Fruit fly (Drosophila melanogaster) whole organism, prepupa: ENCODE results near the gene ovm.

Experiments used
- CG10631 ChIP-seq: fragments of 200-800 bp; sonication (Bioruptor generic); optimal IDR thresholded peaks from 2 replicates; lab custom pipeline; 2016; ENCODE audit warnings: missing biosample characterization, missing genetic modification characterization
- CG10669 ChIP-seq: fragments of 200-800 bp; sonication (Bioruptor generic); optimal IDR thresholded peaks from 3 replicates; lab custom pipeline; 2018; ENCODE audit warnings: missing biosample characterization, mild to moderate bottlenecking, missing genetic modification characterization, moderate library complexity
- CG11294 ChIP-seq: fragments of 200-800 bp; sonication (Bioruptor generic); IDR thresholded peaks from 2 replicates; pipeline ENCODE4 v1.3.6; 2022; ENCODE audit warnings: missing biosample characterization, missing genetic modification characterization
- CG11762 ChIP-seq: fragments of 200-800 bp; sonication (Bioruptor generic); optimal IDR thresholded peaks from 3 replicates; lab custom pipeline; 2016; ENCODE audit warnings: missing biosample characterization, missing genetic modification characterization; ENCODE audit not compliant: insufficient read depth
- CG11902 ChIP-seq: fragments of 200-800 bp; sonication (Bioruptor generic); optimal IDR thresholded peaks from 3 replicates; lab custom pipeline; 2016; ENCODE audit warnings: missing biosample characterization, missing genetic modification characterization
- CG15336 ChIP-seq: fragments of 200-800 bp; sonication (Bioruptor generic); IDR thresholded peaks from 2 replicates; pipeline ENCODE4 v1.3.6; 2022; ENCODE audit warnings: missing biosample characterization, missing genetic modification characterization
- CG16779 ChIP-seq: fragments of 200-800 bp; sonication (Bioruptor generic); optimal IDR thresholded peaks from 3 replicates; lab custom pipeline; 2017; ENCODE audit warnings: missing biosample characterization, mild to moderate bottlenecking, missing genetic modification characterization
- CG3032 ChIP-seq: fragments of 200-800 bp; optimal IDR thresholded peaks from 2 replicates; lab custom pipeline; 2019; ENCODE audit warnings: missing biosample characterization, mild to moderate bottlenecking, missing genetic modification characterization, moderate library complexity
- CG31627 ChIP-seq: fragments of 200-800 bp; sonication (Bioruptor generic); optimal IDR thresholded peaks from 3 replicates; lab custom pipeline; 2016; ENCODE audit warnings: missing biosample characterization, missing genetic modification characterization
- CG32006 ChIP-seq: fragments of 200-800 bp; sonication (Bioruptor generic); optimal IDR thresholded peaks from 3 replicates; lab custom pipeline; 2017; ENCODE audit warnings: missing biosample characterization, mild to moderate bottlenecking, missing genetic modification characterization
- CG3919 ChIP-seq: fragments of 200-800 bp; sonication (Bioruptor generic); optimal IDR thresholded peaks from 3 replicates; lab custom pipeline; 2016; ENCODE audit warnings: missing biosample characterization, missing genetic modification characterization
- CG4318 ChIP-seq: fragments of 200-800 bp; sonication (Bioruptor generic); optimal IDR thresholded peaks from 3 replicates; lab custom pipeline; 2017; ENCODE audit warnings: missing biosample characterization, mild to moderate bottlenecking, missing genetic modification characterization
- CG6163 ChIP-seq: fragments of 200-800 bp; sonication (Bioruptor generic); IDR thresholded peaks from 3 replicates; pipeline ENCODE4 v1.3.6; 2022; ENCODE audit warnings: missing biosample characterization, missing genetic modification characterization
- CG6276 ChIP-seq: fragments of 200-800 bp; sonication (Bioruptor generic); optimal IDR thresholded peaks from 2 replicates; lab custom pipeline; 2017; ENCODE audit warnings: missing biosample characterization, mild to moderate bottlenecking, missing genetic modification characterization
- CG6792 ChIP-seq: fragments of 200-800 bp; sonication (Bioruptor generic); optimal IDR thresholded peaks from 3 replicates; lab custom pipeline; 2016; ENCODE audit warnings: missing biosample characterization, missing genetic modification characterization
- CG6808 ChIP-seq: fragments of 200-800 bp; sonication (Bioruptor generic); optimal IDR thresholded peaks from 3 replicates; lab custom pipeline; 2017; ENCODE audit warnings: missing biosample characterization, missing genetic modification characterization, mild to moderate bottlenecking, moderate library complexity, missing genetic modification reagents
- CG6854 ChIP-seq: fragments of 200-800 bp; sonication (Bioruptor generic); optimal IDR thresholded peaks from 2 replicates; lab custom pipeline; 2017; ENCODE audit warnings: missing biosample characterization, mild to moderate bottlenecking, missing genetic modification characterization
- CG7368 ChIP-seq: fragments of 200-800 bp; sonication (Bioruptor generic); optimal IDR thresholded peaks from 3 replicates; lab custom pipeline; 2016; ENCODE audit warnings: missing biosample characterization, missing genetic modification characterization
- CG8632 ChIP-seq: fragments of 200-800 bp; sonication (Bioruptor generic); optimal IDR thresholded peaks from 3 replicates; lab custom pipeline; 2016; ENCODE audit warnings: missing biosample characterization, missing genetic modification characterization
- Eip75B ChIP-seq: fragments of 200-800 bp; sonication (Bioruptor generic); optimal IDR thresholded peaks from 3 replicates; lab custom pipeline; 2016; ENCODE audit warnings: missing biosample characterization, missing genetic modification characterization
- Eip78C ChIP-seq: fragments of 200-800 bp; sonication (Bioruptor generic); peaks from one replicate; lab custom pipeline; 2016; ENCODE audit warnings: missing biosample characterization, missing genetic modification characterization
- Ets96B ChIP-seq: fragments of 200-800 bp; optimal IDR thresholded peaks from 2 replicates; lab custom pipeline; 2019; ENCODE audit warnings: missing biosample characterization, mild to moderate bottlenecking, missing genetic modification characterization, moderate library complexity
- Hr39 ChIP-seq: fragments of 200-800 bp; sonication (Bioruptor generic); optimal IDR thresholded peaks from 2 replicates; lab custom pipeline; 2016; ENCODE audit warnings: missing biosample characterization, missing genetic modification characterization
- Hr4 ChIP-seq: fragments of 200-800 bp; sonication (Bioruptor generic); optimal IDR thresholded peaks from 3 replicates; lab custom pipeline; 2016; ENCODE audit warnings: missing biosample characterization, missing genetic modification characterization
- Met ChIP-seq: fragments of 200-800 bp; sonication (Bioruptor generic); optimal IDR thresholded peaks from 3 replicates; lab custom pipeline; 2016; ENCODE audit warnings: missing biosample characterization, missing genetic modification characterization
- Sox102F ChIP-seq: fragments of 200-800 bp; sonication (Bioruptor generic); optimal IDR thresholded peaks from 2 replicates; lab custom pipeline; 2016; ENCODE audit warnings: missing biosample characterization, mild to moderate bottlenecking, missing genetic modification characterization
- Sox14 ChIP-seq: fragments of 200-800 bp; sonication (Bioruptor generic); optimal IDR thresholded peaks from 3 replicates; lab custom pipeline; 2016; ENCODE audit warnings: missing biosample characterization, missing genetic modification characterization
- achi ChIP-seq: fragments of 200-800 bp; sonication (Bioruptor generic); optimal IDR thresholded peaks from 3 replicates; lab custom pipeline; 2016; ENCODE audit warnings: missing biosample characterization, missing genetic modification characterization
- acj6 ChIP-seq: fragments of 200-800 bp; sonication (Bioruptor generic); optimal IDR thresholded peaks from 3 replicates; lab custom pipeline; 2016; ENCODE audit warnings: missing biosample characterization, missing genetic modification characterization
- cyc ChIP-seq: fragments of 200-800 bp; sonication (Bioruptor generic); optimal IDR thresholded peaks from 3 replicates; lab custom pipeline; 2016; ENCODE audit warnings: missing biosample characterization, missing genetic modification characterization
- dac ChIP-seq: fragments of 200-800 bp; sonication (Bioruptor generic); optimal IDR thresholded peaks from 2 replicates; lab custom pipeline; 2017; ENCODE audit warnings: missing biosample characterization, mild to moderate bottlenecking, missing genetic modification characterization
- dsx ChIP-seq: fragments of 200-800 bp; optimal IDR thresholded peaks from 3 replicates; lab custom pipeline; 2019; ENCODE audit warnings: missing biosample characterization, mild to moderate bottlenecking, missing genetic modification characterization, moderate library complexity; ENCODE audit not compliant: poor library complexity, severe bottlenecking
- eg ChIP-seq: fragments of 200-800 bp; sonication (Bioruptor generic); IDR thresholded peaks from 3 replicates; pipeline ENCODE4 v1.3.6; 2022; ENCODE audit warnings: missing biosample characterization, missing genetic modification characterization
- fd59A ChIP-seq: fragments of 200-800 bp; sonication (Bioruptor generic); optimal IDR thresholded peaks from 2 replicates; lab custom pipeline; 2017; ENCODE audit warnings: missing biosample characterization, mild to moderate bottlenecking, missing genetic modification characterization, missing genetic modification reagents
- fd85E ChIP-seq: fragments of 200-800 bp; sonication (Bioruptor generic); optimal IDR thresholded peaks from 3 replicates; lab custom pipeline; 2016; ENCODE audit warnings: missing biosample characterization, missing genetic modification characterization
- fkh ChIP-seq: fragments of 200-800 bp; sonication (Bioruptor generic); optimal IDR thresholded peaks from 3 replicates; lab custom pipeline; 2017; ENCODE audit warnings: missing biosample characterization, mild to moderate bottlenecking, missing genetic modification characterization, moderate library complexity
- lz ChIP-seq: fragments of 200-800 bp; sonication (Bioruptor generic); optimal IDR thresholded peaks from 3 replicates; lab custom pipeline; 2016; ENCODE audit warnings: missing biosample characterization, missing genetic modification characterization
- spab ChIP-seq: fragments of 200-800 bp; sonication (Bioruptor generic); optimal IDR thresholded peaks from 2 replicates; lab custom pipeline; 2017; ENCODE audit warnings: missing biosample characterization, mild to moderate bottlenecking, missing genetic modification characterization, missing genetic modification reagents
- vri ChIP-seq: fragments of 200-800 bp; sonication (Bioruptor generic); optimal IDR thresholded peaks from 3 replicates; lab custom pipeline; 2016; ENCODE audit warnings: missing biosample characterization, mild to moderate bottlenecking, missing genetic modification characterization

Gene ovm

DNA sequence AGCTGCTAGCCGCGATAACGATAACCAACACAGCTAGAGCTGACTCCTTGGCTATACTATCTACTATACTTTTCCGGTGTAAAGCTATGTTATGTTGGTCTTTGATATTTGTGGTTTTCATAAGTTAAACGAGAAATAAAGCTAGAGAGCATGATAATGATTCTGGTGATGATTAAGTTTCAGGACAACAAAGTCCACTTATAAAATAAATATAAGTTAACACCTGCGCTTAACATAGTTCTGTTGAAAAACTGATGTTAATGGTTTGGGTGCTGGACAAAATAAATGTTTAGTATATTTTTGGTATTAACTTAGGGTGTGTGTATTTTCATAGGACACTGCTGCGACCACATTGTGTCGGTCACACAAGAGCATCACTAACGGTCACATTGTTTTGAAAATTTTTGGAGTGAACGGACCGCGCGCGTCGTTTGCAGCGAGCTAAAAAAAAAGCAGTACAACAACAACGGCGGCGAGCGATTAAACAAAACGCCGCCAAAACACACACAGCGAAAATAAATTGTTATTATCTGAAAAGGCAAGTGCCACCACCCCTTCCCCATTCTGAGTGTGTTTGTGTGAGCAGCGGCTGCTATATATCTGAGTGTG, 18.0 kb upstream of the ovm start, which contains the start of the genes CG33635 and spen (continued):
- TF ChIP-seq fd85E (peak; percentile 50), CG4318 (no peak), CG3919 (GFP tag; lab: Kevin White, UChicago) (peak; percentile 59), CG11762 (GFP tag; lab: Kevin White, UChicago) (peak; percentile 20), eg (GFP tag; lab: Robert Waterston, UW) (no peak), CG6163 (GFP tag; lab: Robert Waterston, UW) (no peak), Hr4 (GFP tag; lab: Kevin White, UChicago) (no peak), Eip78C (GFP tag; lab: Kevin White, UChicago) (peak; percentile 84), fkh (peak; percentile 76), CG6808 (GFP tag; lab: Kevin White, UChicago) (peak; percentile 39), Met (GFP tag; lab: Kevin White, UChicago) (no peak), Hr39 (GFP tag; lab: Kevin White, UChicago) (no peak), CG6276 (GFP tag; lab: Kevin White, UChicago) (no peak), vri (GFP tag; lab: Kevin White, UChicago) (peak; percentile 82), dac (GFP tag; lab: Kevin White, UChicago) (no peak), cyc (GFP tag; lab: Kevin White, UChicago) (no peak), CG11294 (GFP tag; lab: Robert Waterston, UW) (no peak)

DNA sequence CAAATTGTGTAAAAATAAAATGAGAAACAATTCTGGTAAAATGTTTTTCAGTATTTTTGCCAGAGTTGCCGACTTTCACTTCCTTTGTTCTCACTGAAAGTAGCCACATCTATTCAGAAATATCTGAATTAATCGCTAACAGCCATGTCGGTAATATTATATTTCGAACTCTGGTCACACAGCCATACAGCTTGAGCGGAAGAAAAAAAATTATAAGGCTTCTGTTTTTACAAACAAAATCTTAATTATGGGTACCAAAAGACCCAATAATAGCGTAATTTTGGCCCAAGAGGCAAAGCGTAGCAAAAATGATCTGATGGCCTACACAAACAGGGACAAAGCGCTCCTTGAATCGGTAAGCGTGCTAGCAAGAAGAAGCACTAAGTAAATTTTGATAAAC, 15.2 kb upstream of the ovm start, which contains the start of gene CG3436:
TSS of gene CG3436 (plus strand) at position 36 of the 400 bp plus-strand sequence.
- TF ChIP-seq CG6163 (GFP tag; lab: Robert Waterston, UW): no peak
- peak; percentile 32 for TF ChIP-seq CG6854 (GFP tag; lab: Kevin White, UChicago)
- peak; percentile 2 for TF ChIP-seq CG3032 (tag; lab: Kevin White, UChicago)
- TF ChIP-seq Ets96B: no peak
- TF ChIP-seq achi (GFP tag; lab: Kevin White, UChicago): no peak
- no peak for TF ChIP-seq spab (GFP tag; lab: Kevin White, UChicago)
- peak; percentile 100 for TF ChIP-seq Sox14
- TF ChIP-seq fkh: peak; percentile 34
- TF ChIP-seq Eip78C (GFP tag; lab: Kevin White, UChicago): peak; percentile 59
- TF ChIP-seq CG10669 (GFP tag; lab: Kevin White, UChicago): no peak

DNA sequence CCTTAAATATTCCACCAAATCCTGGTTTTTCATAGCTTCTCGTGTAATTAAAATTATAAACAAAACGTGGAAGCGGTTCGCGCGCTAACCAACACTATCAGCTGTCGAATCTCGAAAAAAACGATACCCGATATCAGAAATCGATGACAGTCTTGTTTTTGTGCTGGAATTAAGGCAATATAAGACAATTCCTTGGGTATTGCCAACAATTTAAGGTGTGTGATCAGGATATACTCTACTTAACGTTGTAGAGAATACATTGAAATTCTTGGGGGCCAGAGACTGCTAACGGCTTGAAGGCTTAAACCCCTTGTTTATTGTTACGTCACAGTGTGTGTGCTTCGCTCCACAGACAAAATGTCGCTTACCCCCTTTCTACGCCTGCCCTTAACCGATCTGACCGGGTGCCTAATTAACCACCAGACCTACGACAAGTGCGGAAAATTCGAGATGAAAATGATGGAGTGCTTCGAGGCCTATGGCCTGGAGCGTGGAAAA, 14.5 kb upstream of the ovm start, which contains the start of gene Pus10:
TSS of gene Pus10 (minus strand) at position 91 of the 498 bp plus-strand sequence.
- no peak for TF ChIP-seq Sox102F
- TF ChIP-seq CG6854 (GFP tag; lab: Kevin White, UChicago): peak; percentile 23
- TF ChIP-seq CG8632 (GFP tag; lab: Kevin White, UChicago): no peak
- TF ChIP-seq Eip78C (GFP tag; lab: Kevin White, UChicago): peak; percentile 51
- peak; percentile 96 for TF ChIP-seq vri (GFP tag; lab: Kevin White, UChicago)
- TF ChIP-seq CG11902 (GFP tag; lab: Kevin White, UChicago): no peak
- TF ChIP-seq CG32006 (GFP tag; lab: Kevin White, UChicago): no peak
- TF ChIP-seq CG7368 (GFP tag; lab: Kevin White, UChicago): no peak
- TF ChIP-seq Sox14: no peak

DNA sequence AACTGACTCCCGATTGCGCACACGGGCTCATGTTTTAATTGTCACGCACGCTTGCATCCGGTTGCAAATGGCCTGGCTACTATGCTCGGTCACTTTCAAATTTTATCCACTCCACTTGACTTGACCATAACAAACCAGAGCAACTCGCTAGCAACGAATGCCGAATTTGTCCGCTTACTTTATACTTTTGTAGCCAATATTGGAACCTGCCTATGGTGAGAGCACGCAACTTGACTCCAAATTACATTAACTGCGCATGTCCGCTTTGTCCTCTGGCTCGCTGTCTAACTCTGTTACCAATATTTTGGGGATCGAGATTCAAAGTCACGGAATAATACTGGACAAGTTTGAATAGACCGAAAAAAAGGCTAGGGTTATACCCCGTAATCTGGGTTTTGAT, 12.3 kb upstream of the ovm start, which contains the start of gene CG42399:
TSS of gene CG42399 (minus strand) at position 159 of the 400 bp plus-strand sequence.
- TF ChIP-seq dsx (GFP tag; lab: Kevin White, UChicago) (no peak), fd59A (GFP tag; lab: Kevin White, UChicago) (no peak), Hr4 (GFP tag; lab: Kevin White, UChicago) (no peak), acj6 (GFP tag; lab: Kevin White, UChicago) (no peak), lz (no peak), Sox102F (no peak), CG6792 (GFP tag; lab: Kevin White, UChicago) (no peak), CG10631 (no peak), CG6163 (GFP tag; lab: Robert Waterston, UW) (no peak), Met (GFP tag; lab: Kevin White, UChicago) (no peak), CG11294 (GFP tag; lab: Robert Waterston, UW) (no peak), Eip75B (no peak), CG16779 (no peak), CG31627 (GFP tag; lab: Kevin White, UChicago) (no peak), CG15336 (no peak)
